Worm (Caenorhabditis elegans): ENCODE data around the gene srw-139.

- TF ChIP-seq lsy-12 (tag; optimal IDR thresholded peaks at IDR 0.05): no peak
- no peak for TF ChIP-seq ceh-9 (tag; optimal IDR thresholded peaks at IDR 0.05)
These were observed 10.9 kb upstream of the srw-139 start, which contains the start of gene srw-120 for ce11 chrV:2996105-2996504.

Measured in whole organism, L3 larva.